Worm (Caenorhabditis elegans): Measurements from ENCODE around the gene R09D1.13.

R09D1.13 gene

DNA sequence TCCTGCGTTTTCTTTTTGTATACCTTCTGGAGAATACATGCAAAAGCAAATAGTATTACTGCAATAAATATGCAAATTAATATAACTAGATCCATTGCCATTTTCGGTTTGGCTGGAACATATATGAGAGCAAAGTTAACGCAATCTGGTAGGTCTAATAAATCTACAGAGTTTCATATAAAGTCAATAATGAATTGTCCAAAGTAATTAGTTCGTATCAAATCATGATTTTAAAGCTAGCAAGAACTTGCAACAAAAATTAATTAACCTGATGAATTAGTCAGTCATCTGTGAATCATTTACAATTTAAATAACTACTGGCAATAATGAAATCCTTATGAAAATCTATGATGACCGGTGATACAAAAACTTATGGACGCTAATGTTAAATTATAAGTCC is at the start of gene R09D1.13:
Gene R09D1.13 (minus strand): TSS at position 101 of the 400 bp plus-strand sequence.
- no peak for TF ChIP-seq unc-62 (GFP tag; optimal IDR thresholded peaks at IDR 0.05)

DNA sequence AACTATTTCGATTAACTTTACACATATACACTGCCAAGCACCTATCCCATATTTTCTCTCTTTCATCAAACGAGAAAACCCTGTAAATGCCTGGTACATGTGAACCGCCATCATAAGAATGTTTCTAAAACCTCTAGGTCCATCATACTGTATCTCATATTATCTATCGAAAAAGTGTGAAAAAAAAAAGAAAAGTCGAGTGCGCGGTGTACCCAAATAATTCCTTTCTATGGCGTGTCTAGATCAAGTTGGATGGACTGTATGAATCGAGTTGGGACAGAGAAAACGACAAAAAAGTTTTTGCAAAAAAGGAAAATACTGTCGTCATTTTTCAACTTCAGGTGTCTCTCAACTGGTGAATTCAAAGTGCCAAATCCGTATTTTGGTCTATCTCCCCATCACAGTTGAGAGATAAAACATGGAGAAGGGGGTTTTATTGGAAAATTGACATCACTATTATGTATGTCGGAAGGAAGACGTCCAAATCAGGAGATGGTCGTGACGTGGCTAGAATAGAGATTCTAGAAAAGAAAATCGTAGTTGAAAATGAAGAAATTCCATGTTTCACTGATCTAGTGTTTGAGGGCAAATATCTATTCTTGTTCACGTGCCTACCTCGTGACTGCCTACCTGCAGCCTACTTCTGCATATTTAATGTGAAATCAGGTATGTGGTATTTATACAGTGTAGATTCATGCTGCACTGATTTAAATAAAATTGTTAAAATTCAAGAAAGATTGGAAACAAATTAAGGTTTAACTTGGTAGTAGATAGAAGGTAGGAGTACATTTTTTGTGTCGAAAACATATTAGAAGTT is 48.2 kb upstream of the R09D1.13 start:
- TF ChIP-seq unc-62 (GFP tag; optimal IDR thresholded peaks at IDR 0.05) = no peak

DNA sequence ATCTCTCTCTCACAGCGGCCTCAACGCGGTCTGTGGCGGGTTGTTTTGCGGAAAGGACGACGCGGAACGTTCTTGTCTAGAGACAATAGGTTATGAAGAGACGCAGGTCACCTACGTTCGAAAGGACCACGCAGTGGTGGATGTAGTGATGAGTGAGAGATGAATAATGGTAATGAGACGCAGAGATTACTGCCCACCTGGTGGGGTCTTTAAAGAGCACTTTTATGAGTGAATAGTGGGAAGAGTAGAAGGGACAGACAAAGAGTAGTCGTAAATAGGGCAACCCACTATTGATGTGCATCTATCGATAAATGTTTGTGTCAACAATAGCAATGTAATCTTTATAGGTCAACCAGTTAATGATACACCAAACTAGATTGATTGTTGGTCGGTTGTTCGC is 45.8 kb upstream of the R09D1.13 start:
- no peak for TF ChIP-seq unc-62 (GFP tag; optimal IDR thresholded peaks at IDR 0.05)

DNA sequence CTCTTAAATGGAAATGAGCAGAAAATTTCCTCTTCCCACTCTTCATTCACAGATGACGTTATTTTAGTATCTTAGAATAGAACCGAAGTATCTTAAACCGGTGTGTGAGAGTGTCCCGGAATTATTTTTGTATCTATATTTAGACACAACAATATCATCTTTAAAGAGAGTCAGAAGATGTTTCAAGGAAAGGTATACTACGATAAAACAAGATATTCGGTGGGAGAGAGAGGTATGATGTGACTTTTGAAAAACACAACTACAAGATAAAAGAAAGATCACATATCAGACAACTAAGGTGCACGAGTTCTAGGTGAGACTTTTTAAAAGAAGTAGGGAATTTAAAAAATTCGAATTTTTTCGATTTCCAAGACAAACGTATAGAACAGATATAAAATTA is 45.3 kb upstream of the R09D1.13 start:
- no peak for TF ChIP-seq unc-62 (GFP tag; optimal IDR thresholded peaks at IDR 0.05)

DNA sequence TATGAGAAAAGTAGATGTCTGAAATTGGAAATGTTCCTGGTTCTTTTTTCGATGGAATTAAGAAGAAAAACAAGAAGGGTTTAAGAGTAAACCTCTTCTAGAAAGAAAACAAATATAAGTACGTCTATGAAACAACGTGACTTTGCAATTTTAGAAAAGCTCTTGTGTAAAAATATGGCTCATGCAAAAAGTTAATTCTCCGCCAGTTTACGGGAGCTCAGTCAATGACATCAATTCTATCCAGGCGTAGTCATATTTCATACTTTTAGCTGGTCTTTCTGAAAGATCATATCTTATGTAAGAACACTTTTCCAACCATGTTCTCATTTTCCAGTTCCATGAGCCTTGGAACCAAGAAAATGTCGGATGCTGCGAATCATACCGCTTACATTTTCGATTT is 44.7 kb upstream of the R09D1.13 start:
- TF ChIP-seq unc-62 (GFP tag; optimal IDR thresholded peaks at IDR 0.05) = no peak

DNA sequence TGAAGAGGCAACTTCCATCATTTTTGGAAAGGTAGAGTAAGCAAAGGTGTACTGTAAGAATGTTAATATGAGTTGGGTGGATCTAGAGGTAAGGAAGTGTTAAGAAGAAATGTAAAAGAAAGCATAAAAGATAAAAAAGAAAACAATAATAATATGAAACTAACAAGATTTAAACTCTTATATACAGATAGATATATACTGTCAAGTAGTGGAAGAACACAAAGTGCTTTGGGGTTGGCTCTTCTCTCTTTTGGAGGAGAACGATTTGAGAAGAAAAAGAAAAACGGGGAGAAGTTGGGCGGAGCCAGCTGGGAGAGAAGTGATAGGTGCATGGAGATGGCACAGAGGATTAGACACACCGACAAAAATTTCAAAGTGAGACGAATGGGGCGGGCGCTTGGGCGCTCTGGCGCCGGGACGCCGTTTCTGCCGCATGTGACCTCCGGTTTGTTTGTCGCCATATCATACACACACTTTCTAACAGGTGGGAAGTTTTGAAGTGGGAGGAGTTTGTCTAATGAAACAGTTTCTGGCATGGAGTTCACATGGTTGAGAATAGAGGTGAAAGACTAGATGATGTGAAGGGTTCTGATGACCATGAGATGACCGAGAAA is 42.2 kb upstream of the R09D1.13 start, which contains the start of gene T19H5.4:
Gene T19H5.4 (minus strand): TSS at position 51 of the 614 bp plus-strand sequence.
- no peak for TF ChIP-seq unc-62 (GFP tag; optimal IDR thresholded peaks at IDR 0.05)

DNA sequence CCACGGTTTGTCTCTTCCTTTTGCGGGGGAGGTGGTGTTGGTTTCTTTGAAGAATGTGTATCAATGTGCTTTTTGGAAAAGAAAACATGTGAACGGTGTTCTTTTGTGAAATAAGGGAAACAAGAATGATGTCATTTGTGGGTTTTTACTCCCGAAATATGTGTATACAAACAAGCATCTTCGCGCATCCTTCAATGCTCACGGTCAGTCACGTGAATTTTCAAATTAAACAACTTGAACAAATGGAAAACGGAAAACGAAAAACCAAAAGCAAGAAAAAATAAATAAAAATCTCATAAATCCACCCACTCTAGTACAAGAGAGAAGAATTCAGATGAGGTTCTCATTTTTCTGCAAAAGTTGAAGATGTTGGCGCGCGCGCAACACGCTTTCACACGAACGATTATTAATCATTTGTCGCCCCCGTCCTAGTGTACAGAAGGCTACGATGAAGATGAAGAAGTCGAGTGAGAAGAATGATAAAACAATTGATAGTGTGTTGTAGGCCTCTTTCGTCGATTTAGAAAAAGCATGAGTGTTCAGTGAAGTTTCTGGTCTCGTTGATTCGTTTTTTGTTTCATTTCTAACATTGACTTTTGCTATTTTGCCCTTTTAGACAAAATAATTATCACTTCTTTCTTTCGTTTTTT is 39.9 kb upstream of the R09D1.13 start:
- TF ChIP-seq unc-62 (GFP tag; optimal IDR thresholded peaks at IDR 0.05) = no peak

DNA sequence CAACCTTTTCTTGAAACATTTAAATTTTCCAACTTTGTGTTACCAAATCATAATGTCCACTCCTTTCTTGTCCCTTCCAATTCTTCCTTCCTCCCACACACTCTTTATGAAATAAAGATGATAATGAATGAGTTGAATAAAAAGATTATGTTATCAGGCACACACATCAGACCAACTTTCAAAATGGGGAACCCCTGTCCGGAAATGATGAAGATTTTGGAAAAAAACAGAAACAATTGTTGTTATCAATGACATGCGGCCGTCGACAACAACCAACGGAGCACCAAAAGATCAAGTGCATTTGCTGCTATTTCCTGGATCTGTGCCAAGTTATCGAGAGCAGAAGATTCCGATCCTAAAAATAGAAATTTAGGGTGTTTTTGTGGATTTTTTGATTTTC is 38.1 kb upstream of the R09D1.13 start:
- no peak for TF ChIP-seq unc-62 (GFP tag; optimal IDR thresholded peaks at IDR 0.05)

DNA sequence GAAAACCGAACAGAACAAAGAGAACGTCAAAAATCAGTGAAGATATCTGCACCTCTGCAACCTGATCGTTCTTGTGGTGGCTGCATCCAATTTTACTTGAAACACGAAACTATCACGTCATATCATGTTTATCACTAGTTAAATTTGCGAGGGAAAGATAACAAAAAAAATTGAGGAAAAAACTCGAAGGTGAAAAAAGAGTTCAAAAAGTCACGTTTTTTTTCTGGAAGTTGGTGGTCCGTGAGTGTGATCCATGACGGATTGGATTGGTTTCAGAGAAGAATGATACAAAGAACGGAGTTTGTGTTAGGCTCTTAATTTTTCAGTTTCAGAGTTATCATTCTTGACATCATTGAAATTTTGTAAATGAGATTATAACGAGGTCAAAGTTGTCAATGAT is 37.3 kb upstream of the R09D1.13 start:
- TF ChIP-seq unc-62 (GFP tag; optimal IDR thresholded peaks at IDR 0.05) = no peak

DNA sequence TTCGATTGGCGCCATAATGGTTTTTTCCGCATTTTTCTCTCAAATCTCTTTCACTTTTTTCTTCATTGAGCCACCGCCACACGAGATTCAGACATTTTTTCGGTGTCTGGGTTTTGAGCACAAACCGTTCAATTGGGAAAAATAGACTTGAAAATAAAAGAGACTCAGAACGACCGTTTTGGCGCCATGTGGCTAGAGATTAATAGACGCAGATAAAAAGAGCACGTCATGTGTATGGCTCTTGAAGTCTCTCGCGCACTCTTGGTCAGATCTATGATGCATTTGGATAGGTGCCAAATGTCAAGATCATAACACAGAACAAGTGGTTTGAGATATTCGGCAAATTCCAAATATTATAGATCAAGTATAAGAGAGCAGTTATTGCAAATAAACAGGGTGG is 36.2 kb upstream of the R09D1.13 start:
- TF ChIP-seq unc-62 (GFP tag; optimal IDR thresholded peaks at IDR 0.05) = no peak

DNA sequence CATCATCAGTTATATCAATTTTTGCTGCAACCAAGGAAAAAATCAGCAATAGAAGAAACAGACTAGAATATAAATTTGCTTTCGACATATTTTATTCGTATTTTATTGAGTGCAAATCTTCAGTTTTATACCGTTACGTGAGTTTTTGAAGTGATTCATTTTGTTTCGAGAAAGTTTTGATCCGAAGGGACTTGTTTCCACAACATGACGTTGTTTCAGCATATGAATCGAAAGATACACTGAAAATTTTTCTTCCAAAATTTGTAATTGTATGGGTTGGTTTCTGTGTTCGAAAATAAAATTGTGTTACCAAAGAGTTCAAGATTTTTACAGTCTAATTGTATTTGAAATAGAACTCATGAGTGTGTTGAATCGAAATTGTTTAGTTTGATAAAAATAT is 34.7 kb upstream of the R09D1.13 start, which contains the start of gene T19H5.7:
Gene T19H5.7 (minus strand): TSS at position 101 of the 400 bp plus-strand sequence.
- no peak for TF ChIP-seq unc-62 (GFP tag; optimal IDR thresholded peaks at IDR 0.05)

DNA sequence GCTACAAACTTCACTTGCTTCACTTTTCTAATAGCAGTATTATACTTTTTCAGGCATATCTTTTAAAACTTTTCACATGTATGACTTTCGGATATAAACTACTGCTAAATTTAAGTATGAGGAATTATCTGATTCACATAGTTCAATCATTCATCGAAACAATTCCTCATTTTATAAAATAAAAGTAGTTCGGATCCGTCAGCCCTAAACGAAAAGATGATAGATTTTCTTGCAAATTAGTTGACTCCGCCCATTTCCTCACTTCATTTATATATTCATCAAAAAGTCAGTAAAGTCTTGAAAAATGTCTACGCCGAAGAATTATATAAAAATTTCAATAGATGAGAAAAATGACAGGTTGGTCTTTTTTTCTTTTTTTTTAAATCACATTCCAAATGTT is 32.3 kb upstream of the R09D1.13 start, which contains the start of gene chil-27:
Gene chil-27 (plus strand): TSS at position 301 of the 400 bp plus-strand sequence.
- TF ChIP-seq unc-62 (GFP tag; optimal IDR thresholded peaks at IDR 0.05) = no peak

DNA sequence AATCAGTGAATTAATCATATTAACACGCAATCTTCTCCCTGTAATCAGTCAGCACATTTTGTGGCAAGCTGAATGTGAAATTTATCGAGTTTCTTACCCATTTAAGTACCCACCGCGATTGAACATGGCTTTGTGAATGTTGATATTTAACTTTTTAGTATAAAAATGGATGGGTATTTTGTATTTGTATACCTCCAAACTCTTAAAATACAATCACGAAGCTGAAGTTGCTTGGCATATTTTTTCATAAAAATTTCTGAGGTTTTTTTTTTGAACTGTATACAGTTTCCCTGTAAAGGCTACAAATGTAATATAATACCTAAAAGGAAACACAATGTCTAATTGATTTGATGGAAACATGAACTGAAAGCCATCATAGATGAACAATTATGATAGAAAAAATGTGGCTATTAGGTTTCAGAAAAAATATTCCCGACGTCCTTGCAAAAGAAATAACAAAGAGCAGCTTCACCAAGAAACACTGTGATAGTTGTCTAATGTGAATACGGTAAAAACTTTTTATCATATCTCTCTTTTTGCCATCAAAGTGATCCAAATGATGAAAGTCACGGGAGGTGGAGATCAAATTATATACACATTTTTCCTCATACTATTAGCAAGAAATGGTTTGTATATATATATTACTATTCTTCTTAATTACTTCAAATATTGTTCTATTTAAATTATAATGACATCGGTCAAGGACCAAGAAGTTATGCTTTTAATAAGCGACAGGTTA is 29.3 kb upstream of the R09D1.13 start, which contains the start of the genes chil-25 and chil-26:
Gene chil-25 (minus strand): TSS at position 101 of the 739 bp plus-strand sequence.
Gene chil-26 (plus strand): TSS at position 689 of the 739 bp plus-strand sequence.
- TF ChIP-seq unc-62 (GFP tag; optimal IDR thresholded peaks at IDR 0.05) = no peak

DNA sequence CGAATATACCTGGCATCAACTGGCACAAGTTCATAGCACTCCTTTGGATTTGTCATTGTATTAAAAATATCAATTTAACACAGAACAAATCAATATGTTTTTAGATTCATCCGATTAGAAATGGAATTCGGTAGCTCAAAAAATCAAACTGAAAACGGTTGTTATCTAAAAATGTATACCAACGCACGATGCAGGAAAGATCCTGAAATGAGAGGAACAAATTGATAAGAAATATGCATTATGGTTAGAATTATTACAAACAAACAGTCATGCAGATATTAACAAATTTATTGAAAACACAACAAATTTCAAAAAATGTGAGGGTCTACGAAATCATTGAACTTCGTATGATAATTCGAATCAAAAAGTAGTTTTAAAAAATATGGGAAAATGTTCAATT is 24.8 kb upstream of the R09D1.13 start, which contains the start of gene T19H5.6:
Gene T19H5.6 (minus strand): TSS at position 195 of the 400 bp plus-strand sequence.
- TF ChIP-seq unc-62 (GFP tag; optimal IDR thresholded peaks at IDR 0.05) = no peak

DNA sequence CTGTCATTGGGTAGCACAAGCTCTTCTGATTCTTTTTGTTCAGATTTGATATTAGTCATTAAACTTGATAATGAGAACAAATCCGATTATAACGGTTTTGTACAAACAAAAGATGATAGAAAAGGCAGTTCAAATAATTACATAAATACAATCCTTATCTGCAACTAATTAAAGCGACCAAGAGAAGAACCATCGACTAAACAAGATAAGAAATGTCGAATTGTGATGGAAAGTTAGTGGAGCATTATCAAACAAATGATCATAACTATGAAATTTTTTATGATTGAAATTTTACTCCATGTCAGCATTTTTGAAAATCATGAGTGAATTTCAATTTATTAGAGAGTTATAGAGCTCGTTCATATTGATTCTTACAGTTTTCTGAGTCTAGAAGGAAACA is 23.1 kb upstream of the R09D1.13 start, which contains the start of gene chil-23:
Gene chil-23 (minus strand): TSS at position 198 of the 400 bp plus-strand sequence.
- TF ChIP-seq unc-62 (GFP tag; optimal IDR thresholded peaks at IDR 0.05) = no peak

Measured in whole organism, dauer.